Fruit fly (Drosophila melanogaster): ENCODE data around the gene Pink1.

Pink1 gene

dm6 chrX:6694105-6694788 is 10.6 kb downstream of the Pink1 start:
- no peak for TF ChIP-seq psq (optimal IDR thresholded peaks at IDR 0.05)
- no peak for TF ChIP-seq pan (optimal IDR thresholded peaks at IDR 0.05)
- peak; percentile 41 for TF ChIP-seq CG8478 (optimal IDR thresholded peaks at IDR 0.05)
- TF ChIP-seq EcR (GFP tag; optimal IDR thresholded peaks at IDR 0.05): no peak
- TF ChIP-seq usp (GFP tag; optimal IDR thresholded peaks at IDR 0.05): no peak
- TF ChIP-seq Dll (optimal IDR thresholded peaks at IDR 0.05): peak; percentile 75

DNA sequence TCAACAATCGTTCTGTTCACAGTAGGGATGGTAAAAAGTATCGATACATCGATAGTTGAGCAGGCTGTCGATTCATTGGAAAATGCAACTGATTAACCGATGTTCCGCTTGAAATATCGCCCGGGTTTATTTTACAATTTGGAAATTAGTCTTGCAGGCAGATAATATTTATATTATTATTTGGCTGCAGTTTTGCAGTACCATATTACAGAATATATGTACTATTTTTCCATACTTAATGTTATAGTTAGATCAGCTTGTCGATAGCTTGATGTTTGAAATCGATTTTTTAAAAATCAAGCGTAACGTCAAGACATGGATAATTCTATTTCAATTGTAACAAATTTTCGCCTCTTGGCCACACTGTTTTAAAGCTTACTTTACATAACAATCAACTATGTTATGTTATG is 11.4 kb downstream of the Pink1 start, which contains the start of gene CG14442:
CG14442 (minus strand) TSS at position 29 of the 410 bp plus-strand sequence.
- TF ChIP-seq CG8478 (optimal IDR thresholded peaks at IDR 0.05) (no peak), pan (optimal IDR thresholded peaks at IDR 0.05) (no peak), Dll (optimal IDR thresholded peaks at IDR 0.05) (no peak), usp (GFP tag; optimal IDR thresholded peaks at IDR 0.05) (no peak), psq (optimal IDR thresholded peaks at IDR 0.05) (no peak), EcR (GFP tag; optimal IDR thresholded peaks at IDR 0.05) (no peak)

- TF ChIP-seq pan (optimal IDR thresholded peaks at IDR 0.05) (no peak), EcR (GFP tag; optimal IDR thresholded peaks at IDR 0.05) (no peak), usp (GFP tag; optimal IDR thresholded peaks at IDR 0.05) (no peak), Dll (optimal IDR thresholded peaks at IDR 0.05) (no peak), psq (optimal IDR thresholded peaks at IDR 0.05) (no peak), CG8478 (optimal IDR thresholded peaks at IDR 0.05) (no peak)
These were observed 12.9 kb downstream of the Pink1 start for dm6 chrX:6696467-6696866.

- TF ChIP-seq EcR (GFP tag; optimal IDR thresholded peaks at IDR 0.05) (no peak), CG8478 (optimal IDR thresholded peaks at IDR 0.05) (no peak), pan (optimal IDR thresholded peaks at IDR 0.05) (no peak), psq (optimal IDR thresholded peaks at IDR 0.05) (no peak), usp (GFP tag; optimal IDR thresholded peaks at IDR 0.05) (no peak), Dll (optimal IDR thresholded peaks at IDR 0.05) (no peak)
These were observed 14.7 kb downstream of the Pink1 start, which contains the start of gene CG14440 for dm6 chrX:6698248-6698812. Gene CG14440, minus strand, starts transcription at chrX:6698567.

dm6 chrX:6699255-6699885 is 15.8 kb downstream of the Pink1 start, which contains the start of gene CG14441:
Gene CG14441, plus strand, starts transcription at chrX:6699508.
- no peak for TF ChIP-seq usp (GFP tag; optimal IDR thresholded peaks at IDR 0.05)
- no peak for TF ChIP-seq EcR (GFP tag; optimal IDR thresholded peaks at IDR 0.05)

DNA sequence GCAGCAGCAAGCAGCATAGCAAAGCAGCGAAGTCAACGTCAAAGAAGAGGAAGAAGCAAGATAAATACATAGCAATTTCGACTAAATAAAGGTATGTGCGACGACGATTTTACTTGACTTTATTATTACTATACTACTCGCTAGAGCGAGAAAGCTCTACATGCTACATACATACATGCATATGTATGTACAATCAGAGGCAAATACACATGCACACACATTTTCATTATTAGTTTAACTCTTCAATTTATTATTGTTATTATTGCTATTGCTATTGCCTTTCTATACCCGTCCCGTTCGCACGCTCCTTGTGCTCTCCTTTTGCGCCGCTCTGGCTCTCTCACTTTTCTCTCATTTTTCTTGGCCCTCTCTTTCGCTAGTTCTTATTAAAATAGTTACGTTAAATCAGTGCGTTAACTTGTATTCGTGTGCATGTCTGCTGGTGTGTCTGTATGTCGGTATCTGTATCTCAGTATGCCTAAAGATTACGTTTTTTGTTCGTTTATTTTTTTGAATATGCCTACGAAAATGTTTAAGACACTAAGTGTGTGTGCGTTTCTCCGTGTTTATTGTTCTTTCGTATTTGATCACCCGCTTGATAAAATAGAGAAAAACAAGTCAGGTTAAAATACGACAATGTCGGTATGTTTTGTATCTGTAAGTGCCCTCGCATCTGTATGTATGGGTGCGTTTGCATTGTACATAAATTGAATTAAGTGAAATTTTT is 16.8 kb downstream of the Pink1 start:
- no peak for TF ChIP-seq Dll (optimal IDR thresholded peaks at IDR 0.05)
- no peak for TF ChIP-seq usp (GFP tag; optimal IDR thresholded peaks at IDR 0.05)
- no peak for TF ChIP-seq CG8478 (optimal IDR thresholded peaks at IDR 0.05)
- no peak for TF ChIP-seq psq (optimal IDR thresholded peaks at IDR 0.05)
- no peak for TF ChIP-seq EcR (GFP tag; optimal IDR thresholded peaks at IDR 0.05)
- no peak for TF ChIP-seq pan (optimal IDR thresholded peaks at IDR 0.05)

DNA sequence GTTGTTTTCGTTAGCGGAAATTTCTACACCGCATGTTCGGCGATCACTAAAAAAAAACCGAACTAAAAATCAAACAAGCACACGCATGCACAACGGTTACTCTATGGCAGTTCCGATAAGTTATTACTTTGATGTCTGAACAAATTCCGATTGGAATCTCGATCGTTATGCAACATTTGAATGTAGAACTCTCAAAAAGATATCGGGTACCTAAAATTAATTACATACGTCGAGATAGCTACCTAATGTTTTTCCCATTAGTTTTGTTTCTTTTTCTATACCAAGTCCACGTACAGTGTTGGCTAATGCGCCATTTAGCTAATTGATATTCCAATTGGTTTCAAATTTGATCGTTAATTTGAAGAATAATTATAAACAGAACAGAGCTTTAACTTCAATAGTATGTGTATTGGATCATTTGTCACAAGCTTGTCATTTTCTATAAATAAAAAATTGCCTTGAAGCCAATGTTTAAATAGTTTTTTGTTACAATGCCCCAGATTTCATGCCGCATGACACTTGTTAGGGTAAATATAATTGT is 17.5 kb downstream of the Pink1 start:
- TF ChIP-seq usp (GFP tag; optimal IDR thresholded peaks at IDR 0.05) (no peak), CG8478 (optimal IDR thresholded peaks at IDR 0.05) (no peak), pan (optimal IDR thresholded peaks at IDR 0.05) (no peak), psq (optimal IDR thresholded peaks at IDR 0.05) (no peak), Dll (optimal IDR thresholded peaks at IDR 0.05) (no peak), EcR (GFP tag; optimal IDR thresholded peaks at IDR 0.05) (no peak)

- TF ChIP-seq Dll (optimal IDR thresholded peaks at IDR 0.05) (no peak), pan (optimal IDR thresholded peaks at IDR 0.05) (no peak), psq (optimal IDR thresholded peaks at IDR 0.05) (no peak), usp (GFP tag; optimal IDR thresholded peaks at IDR 0.05) (no peak), EcR (GFP tag; optimal IDR thresholded peaks at IDR 0.05) (no peak), CG8478 (optimal IDR thresholded peaks at IDR 0.05) (no peak)
These were observed 18.4 kb downstream of the Pink1 start for dm6 chrX:6702028-6702433.

- TF ChIP-seq Dll (optimal IDR thresholded peaks at IDR 0.05) (no peak), CG8478 (optimal IDR thresholded peaks at IDR 0.05) (no peak), EcR (GFP tag; optimal IDR thresholded peaks at IDR 0.05) (no peak), pan (optimal IDR thresholded peaks at IDR 0.05) (no peak), usp (GFP tag; optimal IDR thresholded peaks at IDR 0.05) (no peak), psq (optimal IDR thresholded peaks at IDR 0.05) (no peak)
These were observed 19.0 kb downstream of the Pink1 start for dm6 chrX:6702591-6702990.

dm6 chrX:6703237-6703636 is 19.6 kb downstream of the Pink1 start:
- TF ChIP-seq CG8478 (optimal IDR thresholded peaks at IDR 0.05) (no peak), Dll (optimal IDR thresholded peaks at IDR 0.05) (no peak), pan (optimal IDR thresholded peaks at IDR 0.05) (no peak), psq (optimal IDR thresholded peaks at IDR 0.05) (no peak), EcR (GFP tag; optimal IDR thresholded peaks at IDR 0.05) (no peak), usp (GFP tag; optimal IDR thresholded peaks at IDR 0.05) (no peak)

DNA sequence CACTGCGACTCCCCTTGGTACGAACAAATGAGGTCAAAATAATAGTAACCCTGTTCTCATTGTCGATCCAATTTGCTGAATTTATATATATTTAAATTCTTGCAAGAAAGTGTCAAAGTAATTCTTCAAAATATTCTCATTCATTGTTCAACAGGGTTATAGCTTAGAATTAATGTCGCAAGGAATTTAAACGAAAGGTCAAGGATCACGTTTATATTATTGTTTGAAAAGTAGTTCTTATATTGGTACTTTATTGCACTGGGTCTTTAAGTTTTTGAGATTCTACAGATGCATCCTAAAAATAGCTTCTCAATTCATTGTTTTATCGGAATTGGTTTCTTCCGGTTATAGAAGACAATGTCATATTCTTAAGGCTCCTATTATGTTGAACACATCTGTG is 20.4 kb downstream of the Pink1 start:
- TF ChIP-seq CG8478 (optimal IDR thresholded peaks at IDR 0.05) (no peak), pan (optimal IDR thresholded peaks at IDR 0.05) (no peak), EcR (GFP tag; optimal IDR thresholded peaks at IDR 0.05) (no peak), usp (GFP tag; optimal IDR thresholded peaks at IDR 0.05) (no peak), psq (optimal IDR thresholded peaks at IDR 0.05) (no peak)

Measured in whole organism.